Fruit fly (Drosophila melanogaster) whole organism, embryonic: Measurements from ENCODE around the gene Nf1.

ENCODE experiments used
- Ada2b ChIP-seq: fragments of 200-800 bp; sonication (Bioruptor generic); IDR thresholded peaks from 2 replicates; pipeline ENCODE4 v1.3.6; 2022; ENCODE audit warnings: missing biosample characterization, missing genetic modification characterization
- CG10147 ChIP-seq: fragments of 200-800 bp; sonication (Bioruptor generic); optimal IDR thresholded peaks from 2 replicates; lab custom pipeline; 2019; ENCODE audit warnings: missing biosample characterization, mild to moderate bottlenecking, missing genetic modification characterization, moderate library complexity
- CG10267 ChIP-seq: fragments of 200-800 bp; sonication (Bioruptor generic); optimal IDR thresholded peaks from 2 replicates; lab custom pipeline; 2018; ENCODE audit warnings: missing biosample characterization, mild to moderate bottlenecking, missing genetic modification characterization, moderate library complexity
- CG11504 ChIP-seq: fragments of 200-800 bp; sonication (Bioruptor generic); optimal IDR thresholded peaks from 3 replicates; lab custom pipeline; 2019; ENCODE audit warnings: missing biosample characterization, mild to moderate bottlenecking, missing genetic modification characterization, moderate library complexity
- CG11560 ChIP-seq: fragments of 200-800 bp; sonication (Bioruptor generic); IDR thresholded peaks from 3 replicates; pipeline ENCODE4 v1.3.6; 2022; ENCODE audit warnings: missing biosample characterization, missing genetic modification characterization
- CG12942 ChIP-seq: fragments of 200-800 bp; sonication (Bioruptor generic); optimal IDR thresholded peaks from 3 replicates; lab custom pipeline; 2016; ENCODE audit warnings: missing biosample characterization, missing genetic modification characterization
- CG13123 ChIP-seq: fragments of 200-800 bp; sonication (Bioruptor generic); optimal IDR thresholded peaks from 2 replicates; lab custom pipeline; 2016; ENCODE audit warnings: missing biosample characterization, missing genetic modification characterization
- CG17385 ChIP-seq: fragments of 200-800 bp; sonication (Bioruptor generic); optimal IDR thresholded peaks from 3 replicates; lab custom pipeline; 2018; ENCODE audit warnings: missing biosample characterization, mild to moderate bottlenecking, missing genetic modification characterization
- CG18011 ChIP-seq: fragments of 200-800 bp; sonication (Bioruptor generic); optimal IDR thresholded peaks from 2 replicates; lab custom pipeline; 2017; ENCODE audit warnings: missing biosample characterization, missing genetic modification characterization, mild to moderate bottlenecking, moderate library complexity, missing genotype
- CG18764 ChIP-seq: fragments of 200-800 bp; sonication (Bioruptor generic); optimal IDR thresholded peaks from 3 replicates; lab custom pipeline; 2016; ENCODE audit warnings: missing biosample characterization, missing genetic modification characterization
- CG2202 ChIP-seq: fragments of 200-800 bp; sonication (Bioruptor generic); optimal IDR thresholded peaks from 2 replicates; lab custom pipeline; 2018; ENCODE audit warnings: missing biosample characterization, mild to moderate bottlenecking, missing genetic modification characterization
- CG2889 ChIP-seq: fragments of 200-800 bp; sonication (Bioruptor generic); IDR thresholded peaks from 3 replicates; pipeline ENCODE4 v1.3.6; 2022; ENCODE audit warnings: missing biosample characterization, missing genetic modification characterization
- CG31224 ChIP-seq: fragments of 200-800 bp; sonication (Bioruptor generic); IDR thresholded peaks from 2 replicates; pipeline ENCODE4 v1.3.6; 2022; ENCODE audit warnings: missing biosample characterization, missing genetic modification characterization
- CG31388 ChIP-seq: fragments of 200-800 bp; sonication (Bioruptor generic); optimal IDR thresholded peaks from 2 replicates; lab custom pipeline; 2016; ENCODE audit warnings: missing biosample characterization, missing genetic modification characterization
- CG3163 ChIP-seq: fragments of 200-800 bp; sonication (Bioruptor generic); optimal IDR thresholded peaks from 3 replicates; lab custom pipeline; 2016; ENCODE audit warnings: missing biosample characterization, missing genetic modification characterization
- CG4707 ChIP-seq: fragments of 200-800 bp; sonication (Bioruptor generic); optimal IDR thresholded peaks from 2 replicates; lab custom pipeline; 2018; ENCODE audit warnings: missing biosample characterization, mild to moderate bottlenecking, missing genetic modification characterization, moderate library complexity
- CG6791 ChIP-seq: fragments of 200-800 bp; sonication (Bioruptor generic); IDR thresholded peaks from 3 replicates; pipeline ENCODE4 v1.3.6; 2022; ENCODE audit warnings: missing biosample characterization, missing genetic modification characterization; ENCODE audit not compliant: partially characterized antibody
- CG7745 ChIP-seq: fragments of 200-800 bp; sonication (Bioruptor generic); optimal IDR thresholded peaks from 2 replicates; lab custom pipeline; 2018; ENCODE audit warnings: missing biosample characterization, mild to moderate bottlenecking, missing genetic modification characterization, moderate library complexity
- CG9797 ChIP-seq: fragments of 200-800 bp; sonication (Bioruptor generic); optimal IDR thresholded peaks from 3 replicates; lab custom pipeline; 2018; ENCODE audit warnings: missing biosample characterization, mild to moderate bottlenecking, missing genetic modification characterization
- CkIIα-i1 ChIP-seq: fragments of 200-800 bp; sonication (Bioruptor generic); IDR thresholded peaks from 2 replicates; pipeline ENCODE4 v1.3.6; 2022; ENCODE audit warnings: missing biosample characterization, missing genetic modification characterization
- D ChIP-seq, 2 experiments: fragments of 200-800 bp in 1 of 2; fragments of >200 bp in 1 of 2; sonication (Bioruptor generic) in 1 of 2; optimal IDR thresholded peaks; 2 replicates in 1 of 2; 3 replicates in 1 of 2; lab custom pipeline; 2017; ENCODE audit warnings: mild to moderate bottlenecking in 1 of 2, missing biosample characterization in 1 of 2, missing genetic modification characterization in 1 of 2, missing genetic modification reagents in 1 of 2
- Dip3 ChIP-seq: fragments of 200-800 bp; sonication (Bioruptor generic); optimal IDR thresholded peaks from 3 replicates; lab custom pipeline; 2016; ENCODE audit warnings: missing biosample characterization, missing genetic modification characterization
- Elba2 ChIP-seq: fragments of 200-800 bp; sonication (Bioruptor generic); optimal IDR thresholded peaks from 3 replicates; lab custom pipeline; 2016; ENCODE audit warnings: missing biosample characterization, missing genetic modification characterization
- H15 ChIP-seq: fragments of 200-800 bp; sonication (Bioruptor generic); IDR thresholded peaks from 3 replicates; pipeline ENCODE4 v1.3.6; 2022; ENCODE audit warnings: missing biosample characterization, missing genetic modification characterization
- Hand ChIP-seq: fragments of 200-800 bp; sonication (Bioruptor generic); optimal IDR thresholded peaks from 2 replicates; lab custom pipeline; 2017; ENCODE audit warnings: mild to moderate bottlenecking, missing biosample characterization, missing genetic modification reagents, missing genetic modification characterization
- MTF-1 ChIP-seq: fragments of 200-800 bp; sonication (Bioruptor generic); optimal IDR thresholded peaks from 2 replicates; lab custom pipeline; 2018; ENCODE audit warnings: missing biosample characterization, mild to moderate bottlenecking, missing genetic modification characterization, borderline replicate concordance
- Poxn ChIP-seq: fragments of 200-800 bp; sonication (Bioruptor generic); IDR thresholded peaks from 2 replicates; pipeline ENCODE4 v1.3.6; 2022; ENCODE audit warnings: missing biosample characterization, missing genetic modification characterization
- Ptx1 ChIP-seq: fragments of 200-800 bp; sonication (Bioruptor generic); IDR thresholded peaks from 2 replicates; pipeline ENCODE4 v1.3.6; 2022; ENCODE audit warnings: missing biosample characterization, missing genetic modification characterization
- Spps ChIP-seq: fragments of 200-800 bp; sonication (Bioruptor generic); optimal IDR thresholded peaks from 2 replicates; lab custom pipeline; 2018; ENCODE audit warnings: missing biosample characterization, mild to moderate bottlenecking, missing genetic modification characterization
- ash1 ChIP-seq: fragments of 200-800 bp; sonication (Bioruptor generic); optimal IDR thresholded peaks from 2 replicates; lab custom pipeline; 2018; ENCODE audit warnings: missing biosample characterization, mild to moderate bottlenecking, missing genetic modification characterization
- bowl ChIP-seq: fragments of 200-800 bp; sonication (Bioruptor generic); IDR thresholded peaks from 2 replicates; pipeline ENCODE4 v1.3.6; 2022; ENCODE audit warnings: missing biosample characterization, missing genetic modification characterization
- cwo ChIP-seq: fragments of 200-800 bp; sonication (Bioruptor generic); optimal IDR thresholded peaks from 3 replicates; lab custom pipeline; 2017; ENCODE audit warnings: missing biosample characterization, missing genetic modification characterization, mild to moderate bottlenecking, moderate library complexity, missing genetic modification reagents
- dati ChIP-seq: fragments of 200-800 bp; sonication (Bioruptor generic); IDR thresholded peaks from 2 replicates; pipeline ENCODE4 v1.3.6; 2022; ENCODE audit warnings: missing biosample characterization, missing genetic modification characterization
- fd64A ChIP-seq: fragments of 200-800 bp; sonication (Bioruptor generic); optimal IDR thresholded peaks from 3 replicates; lab custom pipeline; 2018; ENCODE audit warnings: missing biosample characterization, mild to moderate bottlenecking, missing genetic modification characterization
- gt ChIP-seq: fragments of 200-800 bp; sonication (Bioruptor generic); IDR thresholded peaks from 2 replicates; pipeline ENCODE4 v1.3.6; 2022; ENCODE audit warnings: missing biosample characterization, missing genetic modification characterization
- insv ChIP-seq, 2 experiments: fragments of 200-800 bp; sonication (Bioruptor generic); optimal IDR thresholded peaks; 3 replicates each; lab custom pipeline; 2016 to 2018; ENCODE audit warnings: missing biosample characterization in 2 of 2, missing genetic modification characterization in 2 of 2
- luna ChIP-seq: fragments of 200-800 bp; sonication (Bioruptor generic); optimal IDR thresholded peaks from 2 replicates; lab custom pipeline; 2016; ENCODE audit warnings: missing biosample characterization, missing genetic modification characterization
- mirr ChIP-seq: fragments of 200-800 bp; sonication (Bioruptor generic); optimal IDR thresholded peaks from 3 replicates; lab custom pipeline; 2018; ENCODE audit warnings: missing biosample characterization, mild to moderate bottlenecking, missing genetic modification characterization
- nerfin-1 ChIP-seq: fragments of 200-800 bp; sonication (Bioruptor generic); optimal IDR thresholded peaks from 3 replicates; lab custom pipeline; 2019; ENCODE audit warnings: missing biosample characterization, mild to moderate bottlenecking, missing genetic modification characterization, moderate library complexity
- onecut ChIP-seq: fragments of 200-800 bp; sonication (Bioruptor generic); IDR thresholded peaks from 2 replicates; pipeline ENCODE4 v1.3.6; 2022; ENCODE audit warnings: missing biosample characterization, missing genetic modification characterization
- org-1 ChIP-seq: fragments of 200-800 bp; sonication (Bioruptor generic); optimal IDR thresholded peaks from 2 replicates; lab custom pipeline; 2017; ENCODE audit warnings: missing biosample characterization, missing genetic modification characterization
- peb ChIP-seq: fragments of 200-800 bp; sonication (Bioruptor generic); IDR thresholded peaks from 2 replicates; pipeline ENCODE4 v1.3.6; 2022; ENCODE audit warnings: missing biosample characterization, missing genetic modification characterization
- ro ChIP-seq: fragments of 200-800 bp; sonication (Bioruptor generic); IDR thresholded peaks from 2 replicates; pipeline ENCODE4 v1.3.6; 2022; ENCODE audit warnings: missing biosample characterization, missing genetic modification characterization
- sqz ChIP-seq: fragments of 200-800 bp; sonication (Bioruptor generic); optimal IDR thresholded peaks from 3 replicates; lab custom pipeline; 2018; ENCODE audit warnings: missing biosample characterization, mild to moderate bottlenecking, missing genetic modification characterization
- zen2 ChIP-seq: fragments of 200-800 bp; sonication (Bioruptor generic); IDR thresholded peaks from 3 replicates; pipeline ENCODE4 v1.3.6; 2022; ENCODE audit warnings: missing biosample characterization, missing genetic modification characterization; ENCODE audit not compliant: partially characterized antibody

Nf1 gene

DNA sequence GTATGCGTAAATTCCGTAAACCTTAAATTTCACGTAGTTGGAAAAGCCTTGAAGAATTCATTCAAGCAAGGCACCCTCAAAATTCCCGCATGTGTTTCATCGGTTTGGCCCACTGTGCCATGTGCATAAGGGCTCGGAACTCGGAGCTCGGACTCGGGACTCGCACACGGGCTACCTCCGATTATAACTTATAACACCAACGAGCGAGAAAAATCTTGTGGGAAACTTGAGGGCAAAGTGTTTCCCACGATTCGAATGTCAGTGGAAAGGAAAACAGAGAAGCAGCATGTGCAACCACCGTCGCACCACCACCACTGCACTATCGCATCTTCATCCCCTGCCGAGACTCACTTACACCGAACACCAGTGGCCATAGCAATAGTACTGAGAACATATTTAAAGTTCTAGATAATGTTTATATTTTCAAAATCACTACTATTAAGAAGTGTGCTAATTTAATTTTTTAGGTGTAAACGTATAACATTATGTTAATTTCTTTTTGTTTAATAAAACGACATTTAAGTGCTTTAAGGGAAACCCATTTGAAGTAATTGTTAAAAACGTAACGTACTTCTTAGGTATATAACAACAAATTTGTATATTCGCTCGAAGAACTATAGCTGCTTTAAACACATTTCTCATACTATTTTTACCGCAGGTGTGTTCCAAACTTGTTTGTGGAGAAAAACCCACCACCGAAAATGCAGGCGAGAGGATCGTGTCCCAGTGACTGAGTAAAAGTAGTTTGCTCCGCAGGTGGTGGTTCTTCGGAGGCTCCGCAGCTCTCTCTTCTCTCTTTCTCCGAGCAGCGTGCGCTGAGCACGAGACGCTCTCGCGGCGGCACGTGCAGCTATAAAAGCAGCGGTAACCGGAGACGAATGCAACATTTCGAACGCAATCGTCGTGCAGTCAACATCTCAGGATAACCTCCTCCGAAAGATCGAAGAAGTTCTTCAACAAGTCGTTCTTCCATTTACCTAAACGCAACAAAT lies 53.6 kb downstream of the Nf1 start (continued):
- no peak for TF ChIP-seq H15
- TF ChIP-seq gt (GFP tag; lab: Robert Waterston, UW) = peak; percentile 63; the same call in 1 of the 2 replicates
- TF ChIP-seq CG31388 = peak; percentile 55
- TF ChIP-seq CG11504 (tag; lab: Kevin White, UChicago) = peak; percentile 91
- TF ChIP-seq ash1 = no peak
- TF ChIP-seq CG2202 (tag; lab: Kevin White, UChicago) = peak; percentile 96
- peak; percentile 83 for TF ChIP-seq onecut (GFP tag; lab: Robert Waterston, UW)
- peak; percentile 68 for TF ChIP-seq CG13123 (GFP tag; lab: Kevin White, UChicago)
- peak; percentile 61 for TF ChIP-seq peb (GFP tag; lab: Robert Waterston, UW)
- no peak for TF ChIP-seq dati (GFP tag; lab: Robert Waterston, UW)
- no peak for TF ChIP-seq mirr
- TF ChIP-seq Poxn (GFP tag; lab: Robert Waterston, UW) = no peak
- TF ChIP-seq CkIIα-i1 (GFP tag; lab: Robert Waterston, UW) = no peak

DNA sequence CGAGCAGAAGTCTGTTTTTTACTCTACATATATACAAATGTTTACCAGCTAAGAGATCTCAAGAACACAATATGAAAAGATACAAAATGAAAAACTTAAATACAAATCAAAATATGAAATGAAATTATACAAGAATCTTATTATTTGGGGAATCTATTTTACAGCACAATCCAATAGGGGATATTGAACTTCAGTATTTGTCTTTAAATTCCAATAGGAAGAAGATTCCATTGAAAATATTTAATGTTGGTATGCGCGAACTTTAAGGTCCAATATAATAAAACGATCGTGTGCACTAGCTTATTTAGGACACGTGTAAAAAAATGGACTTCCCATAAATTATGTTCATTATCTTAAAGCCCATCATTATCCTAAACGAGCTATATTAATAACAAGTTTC lies 55.1 kb downstream of the Nf1 start:
- TF ChIP-seq Elba2 = peak; percentile 75
- TF ChIP-seq bowl (GFP tag; lab: Robert Waterston, UW) = no peak
- TF ChIP-seq insv (GFP tag; optimal IDR thresholded peaks at IDR 0.05; lab: Kevin White, UChicago) = peak in 1 of 2 experiments; percentile 51
- TF ChIP-seq CG10267 (tag; lab: Kevin White, UChicago) = no peak

DNA sequence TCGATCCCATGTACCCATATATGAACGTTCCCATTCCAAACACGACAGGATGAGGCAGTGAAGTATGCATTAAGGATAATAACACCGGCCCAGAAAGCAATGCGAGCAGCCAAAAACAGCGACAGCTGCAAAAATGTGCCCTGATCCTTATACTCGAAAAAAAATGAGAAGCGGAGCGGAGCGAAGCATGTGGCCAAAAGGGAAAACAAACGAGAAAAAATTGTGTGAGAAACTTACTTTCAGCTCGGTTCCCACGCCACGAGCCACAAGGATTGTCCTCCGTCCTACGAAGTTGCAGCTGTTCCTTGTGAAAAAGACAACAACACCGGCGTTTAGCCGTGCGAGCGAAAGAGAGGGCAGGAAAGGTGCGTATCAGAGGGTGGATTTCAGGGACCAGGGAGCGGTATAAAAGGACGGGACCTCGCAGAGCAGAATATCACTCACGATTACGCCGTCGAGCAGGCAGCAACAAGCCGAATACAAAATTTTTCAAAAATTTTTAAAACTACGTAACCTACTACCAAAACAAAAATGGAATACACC lies 57.1 kb downstream of the Nf1 start:
- TF ChIP-seq org-1 (GFP tag; lab: Kevin White, UChicago) = no peak
- TF ChIP-seq D (optimal IDR thresholded peaks at IDR 0.05; lab: Kevin White, UChicago) = peak; percentile 48
- TF ChIP-seq D (GFP tag; optimal IDR thresholded peaks at IDR 0.05; lab: Kevin White, UChicago) = peak; percentile 4
- no peak for TF ChIP-seq CG11504 (tag; lab: Kevin White, UChicago)
- TF ChIP-seq MTF-1 (GFP tag; lab: Kevin White, UChicago) = no peak
- TF ChIP-seq fd64A (GFP tag; lab: Kevin White, UChicago) = no peak
- no peak for TF ChIP-seq cwo (GFP tag; lab: Kevin White, UChicago)
- TF ChIP-seq CG11560 (tag; lab: Robert Waterston, UW) = no peak
- no peak for TF ChIP-seq CG2889 (GFP tag; lab: Robert Waterston, UW)
- TF ChIP-seq CG18764 = no peak
- TF ChIP-seq CG17385 (GFP tag; lab: Kevin White, UChicago) = no peak
- no peak for TF ChIP-seq Ada2b (GFP tag; lab: Robert Waterston, UW)
- TF ChIP-seq ro (GFP tag; lab: Robert Waterston, UW) = no peak
- no peak for TF ChIP-seq CG10147 (GFP tag; lab: Kevin White, UChicago)
- no peak for TF ChIP-seq Spps
- no peak for TF ChIP-seq nerfin-1 (tag; lab: Kevin White, UChicago)
- peak; percentile 41; the same call in 1 of the 3 replicates for TF ChIP-seq CG6791 (GFP tag; lab: Robert Waterston, UW)
- TF ChIP-seq CG9797 = no peak
- no peak for TF ChIP-seq CG3163
- no peak for TF ChIP-seq luna (GFP tag; lab: Kevin White, UChicago)
- TF ChIP-seq CG18011 = no peak
- TF ChIP-seq Ptx1 = no peak
- TF ChIP-seq Hand (GFP tag; lab: Kevin White, UChicago) = no peak
- no peak for TF ChIP-seq CG31224
- no peak for TF ChIP-seq CG7745 (tag; lab: Kevin White, UChicago)
- TF ChIP-seq CG12942 = no peak
- TF ChIP-seq sqz (GFP tag; lab: Kevin White, UChicago) = peak; percentile 78
- TF ChIP-seq CG4707 (GFP tag; lab: Kevin White, UChicago) = no peak
- TF ChIP-seq Dip3 (GFP tag; lab: Kevin White, UChicago) = no peak
- TF ChIP-seq zen2 = no peak
